Fruit fly (Drosophila melanogaster) S2 (cell line): ENCODE measurements around the gene CG4669.

Source experiments
- CG8478 ChIP-seq: fragments of >200 bp; optimal IDR thresholded peaks from 2 replicates; lab custom pipeline; 2018
- CTCF ChIP-seq, 2 experiments: fragments of >200 bp; optimal IDR thresholded peaks; 2 replicates each; lab custom pipeline; 2018

DNA sequence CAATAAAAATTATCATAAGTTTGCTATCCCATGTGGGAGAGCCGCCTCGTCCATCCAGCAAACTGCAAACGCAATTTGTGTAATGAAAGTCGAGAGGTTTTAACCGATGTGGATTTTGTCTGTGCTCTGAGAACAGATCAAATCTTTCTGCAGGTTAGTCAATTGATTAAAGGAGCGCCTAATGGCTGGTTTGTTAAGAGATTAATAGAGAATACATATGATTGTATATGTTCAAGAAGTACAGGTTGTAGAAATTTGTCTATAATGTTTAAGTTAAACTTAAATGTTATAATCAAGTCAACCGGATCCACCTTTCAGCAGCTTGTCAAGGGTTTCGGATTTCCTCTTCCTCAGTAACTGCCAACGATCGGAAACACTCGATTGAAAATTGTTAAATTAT lies at the start of gene CG4669:
- no peak for TF ChIP-seq CG8478 (lab: Kevin White, UChicago)
- TF ChIP-seq CTCF (optimal IDR thresholded peaks at IDR 0.05; lab: Kevin White, UChicago) = no peak
